Fruit fly (Drosophila melanogaster) whole organism, embryonic: ENCODE results near the gene KP78b.

ENCODE experiments used
- ATbp ChIP-seq: fragments of 200-800 bp; sonication (Bioruptor generic); optimal IDR thresholded peaks from 2 replicates; lab custom pipeline; 2017; ENCODE audit warnings: missing biosample characterization, mild to moderate bottlenecking, missing genetic modification characterization, missing genetic modification reagents
- BEAF-32 ChIP-seq: fragments of 200-800 bp; sonication (Bioruptor generic); optimal IDR thresholded peaks from 3 replicates; lab custom pipeline; 2017; ENCODE audit warnings: missing biosample characterization, missing genetic modification characterization, mild to moderate bottlenecking, moderate library complexity, missing genetic modification reagents
- Bgb ChIP-seq: fragments of 200-800 bp; sonication (Bioruptor generic); IDR thresholded peaks from 2 replicates; pipeline ENCODE4 v1.3.6; 2022; ENCODE audit warnings: missing biosample characterization, missing genetic modification characterization; ENCODE audit not compliant: partially characterized antibody
- CG10147 ChIP-seq: fragments of 200-800 bp; sonication (Bioruptor generic); optimal IDR thresholded peaks from 2 replicates; lab custom pipeline; 2019; ENCODE audit warnings: missing biosample characterization, mild to moderate bottlenecking, missing genetic modification characterization, moderate library complexity
- CG10209 ChIP-seq: fragments of 200-800 bp; sonication (Bioruptor generic); optimal IDR thresholded peaks from 3 replicates; lab custom pipeline; 2017; ENCODE audit warnings: missing biosample characterization, mild to moderate bottlenecking, missing genetic modification characterization, missing genetic modification reagents
- CG10321 ChIP-seq: fragments of 200-800 bp; sonication (Bioruptor generic); IDR thresholded peaks from 2 replicates; pipeline ENCODE4 v1.3.6; 2022; ENCODE audit warnings: missing biosample characterization, missing genetic modification characterization
- CG10366 ChIP-seq: fragments of 200-800 bp; sonication (Bioruptor generic); IDR thresholded peaks from 2 replicates; pipeline ENCODE4 v1.3.6; 2022; ENCODE audit warnings: missing biosample characterization, missing genetic modification characterization
- CG10565 ChIP-seq: fragments of 200-800 bp; sonication (Bioruptor generic); optimal IDR thresholded peaks from 3 replicates; lab custom pipeline; 2016; ENCODE audit warnings: missing biosample characterization, mild to moderate bottlenecking, missing genetic modification characterization
- CG11085 ChIP-seq: fragments of 200-800 bp; sonication (Bioruptor generic); IDR thresholded peaks from 2 replicates; pipeline ENCODE4 v1.3.6; 2022; ENCODE audit warnings: missing biosample characterization, missing genetic modification characterization
- CG11093 ChIP-seq: fragments of 200-800 bp; sonication (Bioruptor generic); IDR thresholded peaks from 3 replicates; pipeline ENCODE4 v1.3.6; 2022; ENCODE audit warnings: missing biosample characterization, missing genetic modification characterization
- CG11560 ChIP-seq: fragments of 200-800 bp; sonication (Bioruptor generic); IDR thresholded peaks from 3 replicates; pipeline ENCODE4 v1.3.6; 2022; ENCODE audit warnings: missing biosample characterization, missing genetic modification characterization
- CG12659 ChIP-seq: fragments of 200-800 bp; sonication (Bioruptor generic); optimal IDR thresholded peaks from 3 replicates; lab custom pipeline; 2017; ENCODE audit warnings: mild to moderate bottlenecking, missing biosample characterization, missing genetic modification reagents, missing genetic modification characterization
- CG15011 ChIP-seq: fragments of 200-800 bp; sonication (Bioruptor generic); optimal IDR thresholded peaks from 3 replicates; lab custom pipeline; 2018; ENCODE audit warnings: missing biosample characterization, mild to moderate bottlenecking, missing genetic modification characterization
- CG17359 ChIP-seq: fragments of 200-800 bp; sonication (Bioruptor generic); optimal IDR thresholded peaks from 3 replicates; lab custom pipeline; 2018; ENCODE audit warnings: missing biosample characterization, mild to moderate bottlenecking, missing genetic modification characterization, moderate library complexity
- CG17829 ChIP-seq: fragments of 200-800 bp; optimal IDR thresholded peaks from 2 replicates; lab custom pipeline; 2019; ENCODE audit warnings: missing biosample characterization, mild to moderate bottlenecking, missing genetic modification characterization, moderate library complexity
- CG18619 ChIP-seq: fragments of 200-800 bp; sonication (Bioruptor generic); optimal IDR thresholded peaks from 3 replicates; lab custom pipeline; 2017; ENCODE audit warnings: missing biosample characterization, mild to moderate bottlenecking, missing genetic modification characterization
- CG30431 ChIP-seq: fragments of 200-800 bp; sonication (Bioruptor generic); optimal IDR thresholded peaks from 2 replicates; lab custom pipeline; 2017; ENCODE audit warnings: missing biosample characterization, missing genetic modification characterization
- CG4404 ChIP-seq: fragments of 200-800 bp; sonication (Bioruptor generic); IDR thresholded peaks from 2 replicates; pipeline ENCODE4 v1.3.6; 2022; ENCODE audit warnings: missing biosample characterization, missing genetic modification characterization
- CG4707 ChIP-seq: fragments of 200-800 bp; sonication (Bioruptor generic); optimal IDR thresholded peaks from 2 replicates; lab custom pipeline; 2018; ENCODE audit warnings: missing biosample characterization, mild to moderate bottlenecking, missing genetic modification characterization, moderate library complexity
- CG4854 ChIP-seq: fragments of 200-800 bp; sonication (Bioruptor generic); optimal IDR thresholded peaks from 2 replicates; lab custom pipeline; 2016; ENCODE audit warnings: missing biosample characterization, missing genetic modification characterization, inconsistent platforms
- Chrac-16 ChIP-seq: fragments of 200-800 bp; sonication (Bioruptor generic); optimal IDR thresholded peaks from 3 replicates; lab custom pipeline; 2016; ENCODE audit warnings: missing biosample characterization, missing genetic modification characterization
- Deaf1 ChIP-seq: fragments of 200-800 bp; optimal IDR thresholded peaks from 3 replicates; lab custom pipeline; 2019; ENCODE audit warnings: missing biosample characterization, mild to moderate bottlenecking, missing genetic modification characterization, moderate library complexity
- Dek ChIP-seq: fragments of 200-800 bp; sonication (Bioruptor generic); optimal IDR thresholded peaks from 3 replicates; lab custom pipeline; 2019; ENCODE audit warnings: missing biosample characterization, mild to moderate bottlenecking, missing genetic modification characterization, moderate library complexity
- Dll ChIP-seq: fragments of 200-800 bp; sonication (Bioruptor generic); IDR thresholded peaks from 4 replicates; pipeline ENCODE4 v1.3.6; 2022; ENCODE audit warnings: missing biosample characterization, missing genetic modification characterization; ENCODE audit not compliant: partially characterized antibody
- Doc2 ChIP-seq: fragments of 200-800 bp; sonication (Bioruptor generic); IDR thresholded peaks from 2 replicates; pipeline ENCODE4 v1.3.6; 2022; ENCODE audit warnings: missing biosample characterization, missing genetic modification characterization
- E2f1 ChIP-seq: fragments of 200-800 bp; sonication (Bioruptor generic); IDR thresholded peaks from 2 replicates; pipeline ENCODE4 v1.3.6; 2022; ENCODE audit warnings: missing biosample characterization, missing genetic modification characterization
- Eip74EF ChIP-seq, 2 experiments: fragments of 200-800 bp in 1 of 2; fragments of >200 bp in 1 of 2; sonication (Bioruptor generic) in 1 of 2; optimal IDR thresholded peaks; 2 replicates each; lab custom pipeline; 2017 to 2019; ENCODE audit warnings: missing biosample characterization in 2 of 2, missing genetic modification characterization in 2 of 2, mild to moderate bottlenecking in 1 of 2, moderate library complexity in 1 of 2
- GATAe ChIP-seq: fragments of 200-800 bp; sonication (Bioruptor generic); conservative IDR thresholded peaks from 2 replicates; pipeline ENCODE4 v1.3.6; 2022; ENCODE audit warnings: missing biosample characterization, missing genetic modification characterization
- Nf-YC ChIP-seq: fragments of 200-800 bp; optimal IDR thresholded peaks from 3 replicates; lab custom pipeline; 2019; ENCODE audit warnings: missing biosample characterization, mild to moderate bottlenecking, missing genetic modification characterization, moderate library complexity
- Opbp ChIP-seq: fragments of 200-800 bp; sonication (Bioruptor generic); IDR thresholded peaks from 3 replicates; pipeline ENCODE4 v1.3.6; 2022; ENCODE audit warnings: missing biosample characterization, missing genetic modification characterization; ENCODE audit not compliant: partially characterized antibody
- Tbp ChIP-seq: fragments of >200 bp; optimal IDR thresholded peaks from 2 replicates; lab custom pipeline; 2018; ENCODE audit warnings: missing biosample characterization, missing genetic modification characterization
- Usf ChIP-seq: fragments of 200-800 bp; sonication (Bioruptor generic); optimal IDR thresholded peaks from 2 replicates; lab custom pipeline; 2017; ENCODE audit warnings: missing genotype, missing biosample characterization, missing genetic modification characterization
- ase ChIP-seq: fragments of 200-800 bp; sonication (Bioruptor generic); IDR thresholded peaks from 3 replicates; pipeline ENCODE4 v1.3.6; 2022; ENCODE audit warnings: missing biosample characterization, missing genetic modification characterization
- caup ChIP-seq: fragments of 200-800 bp; sonication (Bioruptor generic); optimal IDR thresholded peaks from 3 replicates; lab custom pipeline; 2017; ENCODE audit warnings: missing biosample characterization, mild to moderate bottlenecking, missing genetic modification characterization, moderate library complexity; ENCODE audit not compliant: severe bottlenecking
- dysf ChIP-seq: fragments of 200-800 bp; sonication (Bioruptor generic); IDR thresholded peaks from 3 replicates; pipeline ENCODE4 v1.3.6; 2022; ENCODE audit warnings: missing biosample characterization, missing genetic modification characterization
- exex ChIP-seq: fragments of 200-800 bp; sonication (Bioruptor generic); optimal IDR thresholded peaks from 4 replicates; lab custom pipeline; 2018; ENCODE audit warnings: missing biosample characterization, mild to moderate bottlenecking, missing genetic modification characterization, moderate library complexity
- hbn ChIP-seq: fragments of 200-800 bp; sonication (Bioruptor generic); IDR thresholded peaks from 2 replicates; pipeline ENCODE4 v1.3.6; 2022; ENCODE audit warnings: missing biosample characterization, missing genetic modification characterization; ENCODE audit not compliant: partially characterized antibody
- klu ChIP-seq: fragments of 200-800 bp; sonication (Bioruptor generic); IDR thresholded peaks from 2 replicates; pipeline ENCODE4 v1.3.6; 2022; ENCODE audit warnings: missing biosample characterization, missing genetic modification characterization
- odd ChIP-seq: fragments of 200-800 bp; sonication (Bioruptor generic); optimal IDR thresholded peaks from 2 replicates; lab custom pipeline; 2017; ENCODE audit warnings: missing biosample characterization, mild to moderate bottlenecking, missing genetic modification characterization
- otp ChIP-seq: fragments of 200-800 bp; sonication (Bioruptor generic); IDR thresholded peaks from 3 replicates; pipeline ENCODE4, ENCODE4 v1.3.6; 2022; ENCODE audit warnings: missing biosample characterization, missing genetic modification characterization
- pan ChIP-seq, 4 experiments: fragments of >200 bp in 3 of 4; fragments of 200-800 bp in 1 of 4; sonication (Bioruptor generic) in 1 of 4; optimal IDR thresholded peaks in 3 of 4; IDR thresholded peaks in 1 of 4; 2 replicates each; pipeline versions ENCODE4 v1.3.6 to Lab custom; 2017 to 2022; ENCODE audit warnings: missing biosample characterization in 2 of 4, missing genetic modification characterization in 2 of 4, mixed read lengths in 1 of 4
- sens ChIP-seq: fragments of 200-800 bp; sonication (Bioruptor generic); peaks from one replicate; lab custom pipeline; 2016; ENCODE audit warnings: missing biosample characterization, missing genetic modification characterization
- sima ChIP-seq: fragments of 200-800 bp; sonication (Bioruptor generic); optimal IDR thresholded peaks from 2 replicates; lab custom pipeline; 2016; ENCODE audit warnings: missing biosample characterization, missing genetic modification characterization
- so ChIP-seq: fragments of 200-800 bp; sonication (Bioruptor generic); IDR thresholded peaks from 3 replicates; pipeline ENCODE4 v1.3.6; 2022; ENCODE audit warnings: missing biosample characterization, missing genetic modification characterization
- tll ChIP-seq, 2 experiments: fragments of 200-800 bp in 1 of 2; fragments of >200 bp in 1 of 2; sonication (Bioruptor generic) in 1 of 2; optimal IDR thresholded peaks; 2 replicates each; lab custom pipeline; 2017 to 2019; ENCODE audit warnings: missing biosample characterization in 2 of 2, missing genetic modification characterization in 2 of 2, mild to moderate bottlenecking in 1 of 2, moderate library complexity in 1 of 2
- trh ChIP-seq: fragments of 200-800 bp; sonication (Bioruptor generic); optimal IDR thresholded peaks from 2 replicates; lab custom pipeline; 2016; ENCODE audit warnings: missing biosample characterization, missing genetic modification characterization
- usp ChIP-seq: fragments of >200 bp; optimal IDR thresholded peaks from 2 replicates; lab custom pipeline; 2017; ENCODE audit warnings: missing biosample characterization, missing genetic modification characterization
- zen2 ChIP-seq: fragments of 200-800 bp; sonication (Bioruptor generic); IDR thresholded peaks from 3 replicates; pipeline ENCODE4 v1.3.6; 2022; ENCODE audit warnings: missing biosample characterization, missing genetic modification characterization; ENCODE audit not compliant: partially characterized antibody
- zfh2 ChIP-seq: fragments of 200-800 bp; sonication (Bioruptor generic); optimal IDR thresholded peaks from 2 replicates; lab custom pipeline; 2016; ENCODE audit warnings: missing biosample characterization, missing genetic modification characterization

Gene KP78b

dm6 chr3R:11392805-11393204, 39.9 kb upstream of the KP78b start (continued):
- peak; percentile 42 for TF ChIP-seq CG15011 (GFP tag; lab: Kevin White, UChicago)
- peak; percentile 59 for TF ChIP-seq odd
- TF ChIP-seq BEAF-32 (GFP tag; lab: Kevin White, UChicago) = no peak
- TF ChIP-seq tll (GFP tag; optimal IDR thresholded peaks at IDR 0.05; lab: Kevin White, UChicago) = peak in 1 of 2 experiments; percentile 41
- no peak for TF ChIP-seq Opbp (GFP tag; lab: Robert Waterston, UW)
- 0 out of 2 replicates have a peak, but pooled peaks have one; percentile 47 for TF ChIP-seq CG11085 (GFP tag; lab: Robert Waterston, UW)
- TF ChIP-seq CG12659 (GFP tag; lab: Kevin White, UChicago) = peak; percentile 35
- TF ChIP-seq pan (optimal IDR thresholded peaks at IDR 0.05; lab: Kevin White, UChicago) = no peak
- TF ChIP-seq pan (GFP tag; optimal IDR thresholded peaks at IDR 0.05 in 1 of 2, IDR thresholded peaks at IDR 0.05 in 1 of 2) = no peak
- TF ChIP-seq GATAe (GFP tag; lab: Robert Waterston, UW) = no peak
- no peak; the same call in 2 of the 3 replicates for TF ChIP-seq so
- TF ChIP-seq CG10147 (GFP tag; lab: Kevin White, UChicago) = no peak
- TF ChIP-seq zen2 (GFP tag; lab: Robert Waterston, UW) = no peak
- TF ChIP-seq caup = peak; percentile 82
- peak; percentile 2 for TF ChIP-seq CG10565 (GFP tag; lab: Kevin White, UChicago)
- TF ChIP-seq CG4404 = peak; percentile 63
- peak; percentile 67 for TF ChIP-seq CG4707
- TF ChIP-seq Bgb = no peak
- TF ChIP-seq otp (GFP tag; lab: Robert Waterston, UW) = peak; percentile 79
- TF ChIP-seq CG18619 (GFP tag; lab: Kevin White, UChicago) = peak; percentile 73
- TF ChIP-seq Deaf1 (tag; lab: Kevin White, UChicago) = no peak
- peak; percentile 41 for TF ChIP-seq Chrac-16 (GFP tag; lab: Kevin White, UChicago)
- peak; percentile 60 for TF ChIP-seq trh (GFP tag; lab: Kevin White, UChicago)
- TF ChIP-seq zfh2 = no peak
- peak; percentile 71 for TF ChIP-seq ATbp (GFP tag; lab: Kevin White, UChicago)
- no peak for TF ChIP-seq CG17359 (tag; lab: Kevin White, UChicago)
- TF ChIP-seq Dek (tag; lab: Kevin White, UChicago) = no peak
- TF ChIP-seq CG4854 (GFP tag; lab: Kevin White, UChicago) = no peak
- peak; percentile 42 for TF ChIP-seq Usf
- peak; percentile 86 for TF ChIP-seq CG30431 (GFP tag; lab: Kevin White, UChicago)
- TF ChIP-seq Nf-YC (tag; lab: Kevin White, UChicago) = no peak
- no peak for TF ChIP-seq klu (GFP tag; lab: Robert Waterston, UW)
- TF ChIP-seq CG11560 = no peak
- TF ChIP-seq CG11093 (GFP tag; lab: Robert Waterston, UW) = no peak
- TF ChIP-seq E2f1 (GFP tag; lab: Robert Waterston, UW) = no peak; the same call in 1 of the 2 replicates
- peak; percentile 42 for TF ChIP-seq CG10366
- no peak for TF ChIP-seq CG17829 (tag; lab: Kevin White, UChicago)
- no peak for TF ChIP-seq exex (tag; lab: Kevin White, UChicago)
- TF ChIP-seq CG10321 (GFP tag; lab: Robert Waterston, UW) = peak; percentile 41; the same call in 1 of the 2 replicates
- TF ChIP-seq usp (GFP tag; lab: Kevin White, UChicago) = no peak
- no peak for TF ChIP-seq Dll (GFP tag; lab: Robert Waterston, UW)
- no peak for TF ChIP-seq sima (GFP tag; lab: Kevin White, UChicago)
- no peak for TF ChIP-seq Eip74EF (GFP tag; optimal IDR thresholded peaks at IDR 0.05; lab: Kevin White, UChicago)
- peak; percentile 61; the same call in 2 of the 3 replicates for TF ChIP-seq ase (GFP tag; lab: Robert Waterston, UW)
- TF ChIP-seq CG10209 (GFP tag; lab: Kevin White, UChicago) = peak; percentile 72
- TF ChIP-seq Doc2 (GFP tag; lab: Robert Waterston, UW) = no peak
- TF ChIP-seq dysf = peak; percentile 40; the same call in 2 of the 3 replicates
- TF ChIP-seq Tbp (GFP tag; lab: Kevin White, UChicago) = no peak
- no peak for TF ChIP-seq hbn (GFP tag; lab: Robert Waterston, UW)
- peak; percentile 89 for TF ChIP-seq sens (GFP tag; lab: Kevin White, UChicago)
